Worm (Caenorhabditis elegans) whole organism, early embryonic: ENCODE results near the gene rpl-36.

Source experiments
- B0310.2 ChIP-seq: sonication (generic microtip); optimal IDR thresholded peaks from 2 replicates; lab custom pipeline; 2016; ENCODE audit warnings: mild to moderate bottlenecking, missing genetic modification characterization, missing compliant biosample characterization
- F13C5.2 ChIP-seq: sonication (generic microtip); optimal IDR thresholded peaks from 2 replicates; lab custom pipeline; 2017; ENCODE audit warnings: mild to moderate bottlenecking, missing genetic modification characterization, inconsistent platforms, missing compliant biosample characterization
- aly-1 ChIP-seq: sonication (generic microtip); optimal IDR thresholded peaks from 2 replicates; lab custom pipeline; 2016; ENCODE audit warnings: missing genetic modification characterization, missing compliant biosample characterization
- ama-1 ChIP-seq: fragments of 150-350 bp; optimal IDR thresholded peaks from 2 replicates; lab custom pipeline; 2014
- ceh-13 ChIP-seq: fragments of 200-800 bp; sonication (Bioruptor generic); optimal IDR thresholded peaks from 2 replicates; lab custom pipeline; 2018; ENCODE audit warnings: mild to moderate bottlenecking, missing genetic modification characterization, missing compliant biosample characterization
- ceh-36 ChIP-seq: sonication (generic microtip); optimal IDR thresholded peaks from 2 replicates; lab custom pipeline; 2016; ENCODE audit warnings: missing genetic modification characterization, inconsistent platforms, missing compliant biosample characterization
- ets-7 ChIP-seq: sonication (generic microtip); optimal IDR thresholded peaks from 2 replicates; lab custom pipeline; 2016; ENCODE audit warnings: missing genotype, missing genetic modification characterization, missing compliant biosample characterization
- flt-1 ChIP-seq: fragments of 200-800 bp; sonication (Bioruptor generic); IDR thresholded peaks from 2 replicates; pipeline ENCODE4 v1.3.6; 2022; ENCODE audit warnings: missing genetic modification characterization, missing compliant biosample characterization
- hmbx-1 ChIP-seq: sonication (generic microtip); optimal IDR thresholded peaks from 2 replicates; lab custom pipeline; 2016; ENCODE audit warnings: mild to moderate bottlenecking, missing genetic modification characterization, missing compliant biosample characterization
- hmg-4 ChIP-seq: fragments of 200-800 bp; sonication (Bioruptor generic); optimal IDR thresholded peaks from 2 replicates; lab custom pipeline; 2018; ENCODE audit warnings: mild to moderate bottlenecking, missing genetic modification characterization, missing compliant biosample characterization
- hnd-1 ChIP-seq: sonication (generic microtip); optimal IDR thresholded peaks from 2 replicates; lab custom pipeline; 2016; ENCODE audit warnings: missing genetic modification characterization, missing compliant biosample characterization
- pes-1 ChIP-seq: fragments of 200-800 bp; sonication (Bioruptor generic); IDR thresholded peaks from 2 replicates; pipeline ENCODE4 v1.3.6; 2022; ENCODE audit warnings: missing genetic modification reagents, missing genetic modification characterization, missing compliant biosample characterization
- scrt-1 ChIP-seq: fragments of 200-800 bp; sonication (Bioruptor generic); IDR thresholded peaks from 2 replicates; pipeline ENCODE4 v1.3.6; 2022; ENCODE audit warnings: missing genetic modification characterization, missing compliant biosample characterization
- sea-1 ChIP-seq: fragments of 200-800 bp; sonication (Bioruptor generic); conservative IDR thresholded peaks from 2 replicates; pipeline ENCODE4 v1.3.6; 2022; ENCODE audit warnings: missing genetic modification characterization, missing compliant biosample characterization
- tbx-11 ChIP-seq: fragments of 200-800 bp; sonication (Bioruptor generic); IDR thresholded peaks from 2 replicates; pipeline ENCODE4 v1.3.6; 2022; ENCODE audit warnings: missing genetic modification characterization, missing compliant biosample characterization
- tbx-37 ChIP-seq: fragments of 200-800 bp; sonication (Bioruptor generic); conservative IDR thresholded peaks from 2 replicates; pipeline ENCODE4 v1.3.6; 2022; ENCODE audit warnings: missing genetic modification reagents, missing genetic modification characterization, missing compliant biosample characterization
- tra-4 ChIP-seq: sonication (generic microtip); optimal IDR thresholded peaks from 2 replicates; lab custom pipeline; 2017; ENCODE audit warnings: missing genetic modification characterization, missing compliant biosample characterization

The rpl-36 gene

ce11 chrIII:7192942-7193665, 13.1 kb downstream of the rpl-36 start, which contains the start of gene mec-14:
mec-14 (minus strand) TSS chrIII:7192992.
- TF ChIP-seq F13C5.2 (tag; lab: Kevin White, UChicago): no peak
- no peak for TF ChIP-seq tra-4 (tag; lab: Kevin White, UChicago)
- no peak for TF ChIP-seq aly-1 (tag; lab: Kevin White, UChicago)
- no peak for TF ChIP-seq tbx-37 (GFP tag; lab: Robert Waterston, UW)
- TF ChIP-seq scrt-1: no peak
- TF ChIP-seq B0310.2: no peak
- no peak for TF ChIP-seq flt-1 (GFP tag; lab: Robert Waterston, UW)
- TF ChIP-seq ceh-13 (GFP tag; lab: Kevin White, UChicago): no peak
- no peak for TF ChIP-seq hnd-1
- no peak for TF ChIP-seq hmg-4
- no peak for TF ChIP-seq ets-7 (tag; lab: Kevin White, UChicago)
- no peak for TF ChIP-seq tbx-11
- no peak for TF ChIP-seq sea-1 (GFP tag; lab: Robert Waterston, UW)
- TF ChIP-seq hmbx-1 (tag; lab: Kevin White, UChicago): no peak
- TF ChIP-seq ama-1: no peak
- TF ChIP-seq pes-1 (GFP tag; lab: Robert Waterston, UW): no peak
- TF ChIP-seq ceh-36 (tag; lab: Kevin White, UChicago): no peak

- no peak for TF ChIP-seq hnd-1
- no peak for TF ChIP-seq tra-4 (tag; lab: Kevin White, UChicago)
- no peak for TF ChIP-seq tbx-11
- no peak for TF ChIP-seq F13C5.2 (tag; lab: Kevin White, UChicago)
- no peak for TF ChIP-seq ets-7 (tag; lab: Kevin White, UChicago)
- no peak for TF ChIP-seq ceh-13 (GFP tag; lab: Kevin White, UChicago)
- no peak for TF ChIP-seq ceh-36 (tag; lab: Kevin White, UChicago)
- no peak for TF ChIP-seq tbx-37 (GFP tag; lab: Robert Waterston, UW)
- TF ChIP-seq pes-1 (GFP tag; lab: Robert Waterston, UW): no peak
- TF ChIP-seq hmbx-1 (tag; lab: Kevin White, UChicago): no peak
- no peak for TF ChIP-seq hmg-4
- TF ChIP-seq B0310.2: no peak
- TF ChIP-seq flt-1 (GFP tag; lab: Robert Waterston, UW): no peak
- TF ChIP-seq scrt-1: no peak
- no peak for TF ChIP-seq sea-1 (GFP tag; lab: Robert Waterston, UW)
Observed at ce11 chrIII:7195325-7195724, 15.3 kb downstream of the rpl-36 start, which contains the start of gene F37C12.18. F37C12.18 (minus strand) TSS chrIII:7195425.

- no peak for TF ChIP-seq ceh-13 (GFP tag; lab: Kevin White, UChicago)
- TF ChIP-seq ama-1: no peak
- TF ChIP-seq tra-4 (tag; lab: Kevin White, UChicago): no peak
- no peak for TF ChIP-seq pes-1 (GFP tag; lab: Robert Waterston, UW)
- TF ChIP-seq sea-1 (GFP tag; lab: Robert Waterston, UW): no peak
- no peak for TF ChIP-seq aly-1 (tag; lab: Kevin White, UChicago)
- TF ChIP-seq tbx-37 (GFP tag; lab: Robert Waterston, UW): no peak
- TF ChIP-seq ceh-36 (tag; lab: Kevin White, UChicago): no peak
- TF ChIP-seq F13C5.2 (tag; lab: Kevin White, UChicago): no peak
- no peak for TF ChIP-seq ets-7 (tag; lab: Kevin White, UChicago)
- TF ChIP-seq B0310.2: no peak
- no peak for TF ChIP-seq tbx-11
Observed at ce11 chrIII:7197973-7198372, 17.9 kb downstream of the rpl-36 start, which contains the start of gene exos-9. exos-9 (minus strand) TSS chrIII:7198073.

- TF ChIP-seq pes-1 (GFP tag; lab: Robert Waterston, UW) (peak; percentile 77), hmbx-1 (tag; lab: Kevin White, UChicago) (peak; percentile 0), sea-1 (GFP tag; lab: Robert Waterston, UW) (0 out of 2 replicates have a peak, but pooled peaks have one; percentile 11), hmg-4 (no peak), aly-1 (tag; lab: Kevin White, UChicago) (no peak), F13C5.2 (tag; lab: Kevin White, UChicago) (peak; percentile 35), tbx-37 (GFP tag; lab: Robert Waterston, UW) (peak; percentile 95)
Observed at ce11 chrIII:7198838-7199237, 18.8 kb downstream of the rpl-36 start, which contains the start of gene pfd-5. pfd-5 (minus strand) TSS chrIII:7198884.

- TF ChIP-seq hnd-1: no peak
- no peak for TF ChIP-seq hmbx-1 (tag; lab: Kevin White, UChicago)
- no peak for TF ChIP-seq sea-1 (GFP tag; lab: Robert Waterston, UW)
- TF ChIP-seq scrt-1: no peak
- no peak for TF ChIP-seq F13C5.2 (tag; lab: Kevin White, UChicago)
- TF ChIP-seq ets-7 (tag; lab: Kevin White, UChicago): no peak
- no peak for TF ChIP-seq ama-1
- TF ChIP-seq ceh-36 (tag; lab: Kevin White, UChicago): no peak
- no peak for TF ChIP-seq tbx-37 (GFP tag; lab: Robert Waterston, UW)
- TF ChIP-seq hmg-4: no peak
- TF ChIP-seq B0310.2: no peak
- TF ChIP-seq flt-1 (GFP tag; lab: Robert Waterston, UW): no peak
- no peak for TF ChIP-seq ceh-13 (GFP tag; lab: Kevin White, UChicago)
- no peak for TF ChIP-seq aly-1 (tag; lab: Kevin White, UChicago)
- no peak for TF ChIP-seq tra-4 (tag; lab: Kevin White, UChicago)
- no peak for TF ChIP-seq tbx-11
Observed at ce11 chrIII:7199467-7199866, 19.4 kb downstream of the rpl-36 start.

ce11 chrIII:7201378-7202256, 21.6 kb downstream of the rpl-36 start, which contains the start of gene dpy-31:
dpy-31 (plus strand) TSS chrIII:7202206.
- no peak for TF ChIP-seq aly-1 (tag; lab: Kevin White, UChicago)
- no peak for TF ChIP-seq ceh-36 (tag; lab: Kevin White, UChicago)
- TF ChIP-seq hnd-1: no peak
- no peak for TF ChIP-seq tbx-11
